Fruit fly (Drosophila melanogaster) whole organism, wandering third instar larva: ENCODE results near the gene Pex19.

Experiments used
- Abd-B ChIP-seq: fragments of >200 bp; optimal IDR thresholded peaks from 2 replicates; lab custom pipeline; 2017; ENCODE audit warnings: missing biosample characterization, missing genetic modification characterization
- CG32264 ChIP-seq: fragments of 200-800 bp; sonication (Bioruptor generic); optimal IDR thresholded peaks from 2 replicates; lab custom pipeline; 2016; ENCODE audit warnings: missing biosample characterization, missing genetic modification characterization
- CG9705 ChIP-seq: fragments of 200-800 bp; sonication (Bioruptor generic); optimal IDR thresholded peaks from 2 replicates; lab custom pipeline; 2018; ENCODE audit warnings: missing biosample characterization, mild to moderate bottlenecking, missing genetic modification characterization
- CrebA ChIP-seq: fragments of 200-800 bp; sonication (Bioruptor generic); optimal IDR thresholded peaks from 2 replicates; lab custom pipeline; 2016; ENCODE audit warnings: missing biosample characterization, mild to moderate bottlenecking, missing genetic modification characterization, borderline replicate concordance
- Dif ChIP-seq: fragments of 200-275, 200-300 bp; sonication (Bioruptor generic); optimal IDR thresholded peaks from 2 replicates; lab custom pipeline; 2018; ENCODE audit warnings: missing biosample characterization, missing genetic modification characterization; ENCODE audit not compliant: partially characterized antibody
- GATAd ChIP-seq: sonication (Bioruptor generic); optimal IDR thresholded peaks from 2 replicates; lab custom pipeline; 2016; ENCODE audit warnings: missing biosample characterization, missing genetic modification characterization
- Hnf4 ChIP-seq: fragments of 200-800 bp; sonication (Bioruptor generic); optimal IDR thresholded peaks from 2 replicates; lab custom pipeline; 2016; ENCODE audit warnings: missing biosample characterization, mild to moderate bottlenecking, missing genetic modification characterization
- Hr78 ChIP-seq: fragments of >200 bp; optimal IDR thresholded peaks from 2 replicates; lab custom pipeline; 2017; ENCODE audit warnings: missing biosample characterization, missing genetic modification characterization
- Jra ChIP-seq: sonication (Bioruptor generic); optimal IDR thresholded peaks from 2 replicates; lab custom pipeline; 2016; ENCODE audit warnings: missing biosample characterization, missing genetic modification characterization
- Mio ChIP-seq: sonication (Bioruptor generic); optimal IDR thresholded peaks from 2 replicates; lab custom pipeline; 2016; ENCODE audit warnings: missing biosample characterization, missing genetic modification characterization
- Myc ChIP-seq: fragments of >200 bp; optimal IDR thresholded peaks from 2 replicates; lab custom pipeline; 2017
- OdsH ChIP-seq: fragments of 200-800 bp; sonication (Bioruptor generic); optimal IDR thresholded peaks from 2 replicates; lab custom pipeline; 2016; ENCODE audit warnings: missing biosample characterization, mild to moderate bottlenecking, missing genetic modification characterization
- Rel ChIP-seq, 2 experiments: fragments of 200-800 bp; sonication (Bioruptor generic) in 1 of 2; optimal IDR thresholded peaks; 2 replicates in 1 of 2; 3 replicates in 1 of 2; lab custom pipeline; 2016 to 2019; ENCODE audit warnings: mild to moderate bottlenecking in 2 of 2, missing biosample characterization in 2 of 2, missing genetic modification characterization in 2 of 2, moderate library complexity in 1 of 2
- Sp1 ChIP-seq: fragments of 200-800 bp; sonication (Bioruptor generic); optimal IDR thresholded peaks from 3 replicates; lab custom pipeline; 2019; ENCODE audit warnings: missing biosample characterization, mild to moderate bottlenecking, missing genetic modification characterization, moderate library complexity
- Vsx2 ChIP-seq: fragments of 200-300, 225-300 bp; sonication (Bioruptor generic); optimal IDR thresholded peaks from 2 replicates; lab custom pipeline; 2018; ENCODE audit warnings: missing biosample characterization, missing genetic modification characterization; ENCODE audit not compliant: partially characterized antibody
- br ChIP-seq: fragments of 200-800 bp; sonication (Bioruptor generic); optimal IDR thresholded peaks from 2 replicates; lab custom pipeline; 2016; ENCODE audit warnings: missing biosample characterization, missing genetic modification characterization
- brk ChIP-seq: fragments of 200-800 bp; sonication (Bioruptor generic); optimal IDR thresholded peaks from 2 replicates; lab custom pipeline; 2016; ENCODE audit warnings: missing biosample characterization, mild to moderate bottlenecking, missing genetic modification characterization
- dl ChIP-seq, 2 experiments: fragments of 175-275, 200-275 bp in 1 of 2; fragments of 200-275 bp in 1 of 2; sonication (Bioruptor generic); optimal IDR thresholded peaks; lab custom pipeline; 2018; ENCODE audit warnings: mild to moderate bottlenecking in 2 of 2, missing biosample characterization in 2 of 2, missing genetic modification characterization in 2 of 2, moderate library complexity in 2 of 2; ENCODE audit not compliant: partially characterized antibody in 2 of 2, insufficient read depth in 1 of 2
- foxo ChIP-seq, 2 experiments: fragments of 200-800 bp; sonication (Bioruptor generic); optimal IDR thresholded peaks; 2 replicates in 1 of 2; 3 replicates in 1 of 2; lab custom pipeline; 2016 to 2017; ENCODE audit warnings: missing biosample characterization in 2 of 2, missing genetic modification characterization in 2 of 2
- fru ChIP-seq: fragments of 200-800 bp; sonication (Bioruptor generic); optimal IDR thresholded peaks from 3 replicates; lab custom pipeline; 2016; ENCODE audit warnings: missing biosample characterization, mild to moderate bottlenecking, missing genetic modification characterization
- h ChIP-seq: fragments of 200-800 bp; sonication (Bioruptor generic); optimal IDR thresholded peaks from 3 replicates; lab custom pipeline; 2016; ENCODE audit warnings: missing biosample characterization, mild to moderate bottlenecking, missing genetic modification characterization
- jim ChIP-seq: fragments of 175-275, 200-325 bp; sonication (Bioruptor generic); optimal IDR thresholded peaks from 2 replicates; lab custom pipeline; 2016; ENCODE audit warnings: missing biosample characterization, mild to moderate bottlenecking, missing genetic modification characterization
- lola ChIP-seq: fragments of >200 bp; optimal IDR thresholded peaks from 2 replicates; lab custom pipeline; 2017; ENCODE audit warnings: missing biosample characterization, missing genetic modification characterization
- rgr ChIP-seq: fragments of 200-800 bp; sonication (Bioruptor generic); optimal IDR thresholded peaks from 3 replicates; lab custom pipeline; 2016; ENCODE audit warnings: missing biosample characterization, mild to moderate bottlenecking, missing genetic modification characterization
- sage ChIP-seq: fragments of 200-800 bp; sonication (Bioruptor generic); optimal IDR thresholded peaks from 2 replicates; lab custom pipeline; 2016; ENCODE audit warnings: missing biosample characterization, mild to moderate bottlenecking, missing genetic modification characterization
- sv ChIP-seq: fragments of 200-800 bp; sonication (Bioruptor generic); optimal IDR thresholded peaks from 3 replicates; lab custom pipeline; 2016; ENCODE audit warnings: missing biosample characterization, missing genetic modification characterization
- tai ChIP-seq: sonication (Bioruptor generic); optimal IDR thresholded peaks from 2 replicates; lab custom pipeline; 2016; ENCODE audit warnings: missing biosample characterization, missing genetic modification characterization
- usp ChIP-seq: fragments of >200 bp; optimal IDR thresholded peaks from 2 replicates; lab custom pipeline; 2017; ENCODE audit warnings: missing biosample characterization, missing genetic modification characterization
- woc ChIP-seq: sonication (Bioruptor generic); optimal IDR thresholded peaks from 2 replicates; lab custom pipeline; 2016; ENCODE audit warnings: missing biosample characterization, mild to moderate bottlenecking, missing genetic modification characterization

Gene Pex19

dm6 chr2L:12048723-12049122 is 42.9 kb upstream of the Pex19 start, which contains the start of gene Plzf:
Gene Plzf (minus strand): TSS chr2L:12048918.
- TF ChIP-seq br (GFP tag; lab: Kevin White, UChicago) (no peak), Sp1 (GFP tag; lab: Kevin White, UChicago) (no peak), usp (GFP tag; lab: Kevin White, UChicago) (no peak), CrebA (GFP tag; lab: Kevin White, UChicago) (no peak), Abd-B (GFP tag; lab: Kevin White, UChicago) (no peak), jim (GFP tag; lab: Kevin White, UChicago) (no peak), CG32264 (GFP tag; lab: Kevin White, UChicago) (no peak)

- TF ChIP-seq Myc (no peak), Hr78 (no peak)
Measured at dm6 chr2L:12049133-12049532, 42.5 kb upstream of the Pex19 start, which contains the start of gene PLCXD. Gene PLCXD (plus strand): TSS chr2L:12049418.

dm6 chr2L:12053365-12053764 is 38.3 kb upstream of the Pex19 start:
- TF ChIP-seq foxo (GFP tag; optimal IDR thresholded peaks at IDR 0.05; lab: Kevin White, UChicago) = no peak
- no peak for TF ChIP-seq sv (GFP tag; lab: Kevin White, UChicago)
- no peak for TF ChIP-seq lola (GFP tag; lab: Kevin White, UChicago)
- TF ChIP-seq woc (GFP tag; lab: Kevin White, UChicago) = no peak
- TF ChIP-seq Hnf4 (GFP tag; lab: Kevin White, UChicago) = no peak
- no peak for TF ChIP-seq OdsH (GFP tag; lab: Kevin White, UChicago)
- TF ChIP-seq Jra (GFP tag; lab: Kevin White, UChicago) = no peak
- TF ChIP-seq fru (GFP tag; lab: Kevin White, UChicago) = no peak
- TF ChIP-seq tai (GFP tag; lab: Kevin White, UChicago) = no peak
- no peak for TF ChIP-seq Hr78
- TF ChIP-seq CG9705 (GFP tag; lab: Kevin White, UChicago) = no peak
- TF ChIP-seq Dif (GFP tag; lab: Kevin White, UChicago) = no peak
- no peak for TF ChIP-seq sage (GFP tag; lab: Kevin White, UChicago)
- TF ChIP-seq rgr (GFP tag; lab: Kevin White, UChicago) = no peak

dm6 chr2L:12055837-12056388 is 35.7 kb upstream of the Pex19 start, which contains the start of the genes JhI-21, RpL7-like and CG34164:
Gene JhI-21 (minus strand): TSS chr2L:12056042.
Gene RpL7-like (plus strand): TSS chr2L:12056326.
Gene CG34164 (plus strand): TSS chr2L:12056348.
- TF ChIP-seq h (GFP tag; lab: Kevin White, UChicago) (peak; percentile 7), sage (GFP tag; lab: Kevin White, UChicago) (no peak), GATAd (GFP tag; lab: Kevin White, UChicago) (no peak), Hr78 (no peak), dl (GFP tag; optimal IDR thresholded peaks at IDR 0.05; lab: Kevin White, UChicago; ENCODE audit: insufficient read depth in 1 of 2, partially characterized antibody in 2 of 2) (peak; percentile 75 to 89), foxo (GFP tag; optimal IDR thresholded peaks at IDR 0.05; lab: Kevin White, UChicago) (peak in 1 of 2 experiments; percentile 6), brk (GFP tag; lab: Kevin White, UChicago) (no peak), Hnf4 (GFP tag; lab: Kevin White, UChicago) (no peak), woc (GFP tag; lab: Kevin White, UChicago) (no peak), Dif (GFP tag; lab: Kevin White, UChicago) (peak; percentile 96), CG9705 (GFP tag; lab: Kevin White, UChicago) (no peak), CG32264 (GFP tag; lab: Kevin White, UChicago) (no peak), Vsx2 (GFP tag; lab: Kevin White, UChicago) (peak; percentile 72), Sp1 (GFP tag; lab: Kevin White, UChicago) (peak; percentile 47), Mio (no peak), CrebA (GFP tag; lab: Kevin White, UChicago) (no peak), Rel (GFP tag; optimal IDR thresholded peaks at IDR 0.05; lab: Kevin White, UChicago) (no peak), Rel (tag; optimal IDR thresholded peaks at IDR 0.05; lab: Kevin White, UChicago) (no peak), jim (GFP tag; lab: Kevin White, UChicago) (no peak), OdsH (GFP tag; lab: Kevin White, UChicago) (no peak), usp (GFP tag; lab: Kevin White, UChicago) (no peak), Myc (peak; percentile 12), sv (GFP tag; lab: Kevin White, UChicago) (no peak)
